Worm (Caenorhabditis elegans): ENCODE data around the gene C04E6.13.

The C04E6.13 gene

DNA sequence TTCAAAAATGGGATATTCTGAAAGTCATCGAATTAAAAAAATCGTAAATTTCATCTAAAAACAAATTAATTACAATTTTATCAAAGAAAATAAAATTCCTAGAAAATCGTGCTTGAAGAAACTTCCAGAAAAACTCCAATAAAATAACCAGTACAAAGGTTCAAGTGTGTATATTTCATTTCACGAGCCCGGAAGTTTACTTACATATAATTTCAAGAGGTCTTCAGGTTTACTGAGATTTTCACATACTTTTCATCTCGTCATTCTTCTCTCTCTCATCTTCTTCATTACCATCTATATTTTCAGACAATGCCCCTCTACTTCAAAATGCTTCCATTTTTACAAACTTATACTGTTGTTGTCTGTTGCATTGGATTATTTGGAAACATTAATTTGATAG is 9.7 kb downstream of the C04E6.13 start, which contains the start of gene srsx-18:
srsx-18 (plus strand) TSS at position 301 of the 400 bp plus-strand sequence.
- no peak for TF ChIP-seq mdt-29 (GFP tag; IDR thresholded peaks at IDR 0.05)
- no peak for TF ChIP-seq aha-1 (tag)
- no peak for TF ChIP-seq hif-1 (tag; optimal IDR thresholded peaks at IDR 0.05)
- TF ChIP-seq attf-4 (tag; optimal IDR thresholded peaks at IDR 0.05), result no peak
- no peak for TF ChIP-seq Y5F2A.4 (GFP tag; optimal IDR thresholded peaks at IDR 0.05)
- no peak for TF ChIP-seq pqm-1 (tag; optimal IDR thresholded peaks at IDR 0.05)
- no peak for TF ChIP-seq D1046.2 (GFP tag; IDR thresholded peaks at IDR 0.05)
- TF ChIP-seq mes-2 (tag; optimal IDR thresholded peaks at IDR 0.05; ENCODE audit: poor library complexity, severe bottlenecking), result no peak
- no peak for TF ChIP-seq Y105C5A.15 (GFP tag; IDR thresholded peaks at IDR 0.05)
- TF ChIP-seq unc-39 (tag; optimal IDR thresholded peaks at IDR 0.05), result no peak
- TF ChIP-seq nhr-41 (GFP tag; IDR thresholded peaks at IDR 0.05), result no peak
- TF ChIP-seq pha-4 (GFP tag; IDR thresholded peaks at IDR 0.05), result no peak
- TF ChIP-seq pha-4 (tag; optimal IDR thresholded peaks at IDR 0.05), result no peak
- TF ChIP-seq snpc-1.2 (GFP tag; IDR thresholded peaks at IDR 0.05), result no peak
- no peak for TF ChIP-seq dpl-1 (GFP tag; optimal IDR thresholded peaks at IDR 0.05)
- no peak for TF ChIP-seq nhr-48 (tag; optimal IDR thresholded peaks at IDR 0.05)
- TF ChIP-seq spr-1 (tag; optimal IDR thresholded peaks at IDR 0.05), result no peak

DNA sequence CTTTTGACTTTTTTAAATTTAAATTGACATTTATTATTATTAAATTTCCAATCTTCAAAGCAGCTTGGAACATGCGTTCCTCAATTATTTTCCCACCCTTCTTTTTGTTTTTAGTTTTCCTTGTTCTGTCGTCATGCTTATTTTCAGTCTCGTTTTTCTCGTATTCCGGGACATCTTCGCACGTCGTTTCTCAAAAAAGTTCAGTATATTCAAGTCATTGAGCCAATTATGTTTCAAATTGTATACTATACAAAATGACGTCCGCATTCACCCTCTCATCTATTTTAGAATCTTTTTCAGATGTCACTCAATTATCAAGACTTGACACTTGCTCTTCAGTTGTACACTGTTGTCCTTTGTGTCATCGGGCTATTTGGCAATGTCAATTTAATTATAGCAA is 14.8 kb downstream of the C04E6.13 start, which contains the start of gene srsx-17:
srsx-17 (plus strand) TSS at position 301 of the 400 bp plus-strand sequence.
- no peak for TF ChIP-seq F26F4.8 (GFP tag; conservative IDR thresholded peaks at IDR 0.05)
- no peak for TF ChIP-seq nhr-25 (tag; optimal IDR thresholded peaks at IDR 0.05; ENCODE audit: borderline replicate concordance, insufficient read depth)
- TF ChIP-seq spr-1 (tag; optimal IDR thresholded peaks at IDR 0.05), result no peak
- no peak for TF ChIP-seq R02D3.7 (tag; optimal IDR thresholded peaks at IDR 0.05)
- TF ChIP-seq nhr-48 (tag; optimal IDR thresholded peaks at IDR 0.05), result no peak
- no peak for TF ChIP-seq ztf-7 (tag; optimal IDR thresholded peaks at IDR 0.05)
- TF ChIP-seq daf-8 (GFP tag; IDR thresholded peaks at IDR 0.05), result no peak
- TF ChIP-seq lim-7 (GFP tag; IDR thresholded peaks at IDR 0.05), result no peak

DNA sequence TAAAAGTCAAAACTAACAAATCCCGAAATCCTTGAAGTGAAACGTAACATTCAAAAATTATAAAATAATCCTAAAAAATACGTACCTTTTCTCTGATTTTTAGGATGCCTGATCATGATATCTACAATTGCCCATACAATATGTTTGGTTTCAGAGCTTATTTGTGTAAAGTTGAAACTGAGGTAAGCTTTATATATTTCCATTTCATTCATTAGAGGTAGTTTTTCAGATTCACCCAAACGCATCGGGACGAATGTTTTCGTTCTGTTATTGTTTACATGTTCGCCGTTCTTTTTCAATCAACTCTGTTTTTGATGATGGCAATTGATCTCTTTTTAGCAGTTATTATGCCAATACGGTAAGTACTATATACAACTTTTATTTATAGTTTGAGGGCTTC is 15.5 kb downstream of the C04E6.13 start:
- peak; percentile 50 for TF ChIP-seq aha-1 (tag)
- no peak for TF ChIP-seq madf-9 (GFP tag; conservative IDR thresholded peaks at IDR 0.05)

DNA sequence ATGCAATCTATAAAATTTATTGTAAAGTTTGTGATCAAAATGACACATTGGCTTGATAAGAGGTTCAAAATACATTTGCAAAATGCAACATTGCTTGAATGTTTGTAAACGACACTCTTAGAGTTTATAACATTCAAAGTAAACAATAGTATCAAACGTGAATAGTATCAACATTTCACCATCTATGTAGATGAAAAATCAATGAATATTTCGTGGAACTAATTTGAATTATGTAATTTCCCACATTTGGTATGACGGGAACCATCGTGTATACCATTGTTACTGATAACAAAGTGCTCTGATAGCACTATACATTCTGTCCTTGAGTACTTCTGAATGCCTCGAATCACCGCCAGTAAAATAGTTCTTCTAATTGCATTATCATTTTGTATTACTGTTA is 18.1 kb downstream of the C04E6.13 start, which contains the start of gene galt-1:
galt-1 (plus strand) TSS at position 318 of the 400 bp plus-strand sequence.
- TF ChIP-seq nhr-28 (tag; optimal IDR thresholded peaks at IDR 0.05) (peak; percentile 50), mxl-3 (GFP tag; optimal IDR thresholded peaks at IDR 0.05) (no peak), dve-1 (tag; optimal IDR thresholded peaks at IDR 0.05; ENCODE audit: insufficient read depth) (peak; percentile 25), nhr-11 (tag; optimal IDR thresholded peaks at IDR 0.05) (no peak), pqm-1 (tag; optimal IDR thresholded peaks at IDR 0.05) (peak; percentile 52), mdl-1 (tag; optimal IDR thresholded peaks at IDR 0.05) (no peak), aly-2 (tag; optimal IDR thresholded peaks at IDR 0.05) (no peak), nhr-77 (tag; optimal IDR thresholded peaks at IDR 0.05) (peak; percentile 31), ceh-32 (tag; optimal IDR thresholded peaks at IDR 0.05; ENCODE audit: poor library complexity) (no peak), daf-16 (GFP tag; optimal IDR thresholded peaks at IDR 0.05) (no peak), daf-16 (tag; optimal IDR thresholded peaks at IDR 0.05) (peak; percentile 63)

DNA sequence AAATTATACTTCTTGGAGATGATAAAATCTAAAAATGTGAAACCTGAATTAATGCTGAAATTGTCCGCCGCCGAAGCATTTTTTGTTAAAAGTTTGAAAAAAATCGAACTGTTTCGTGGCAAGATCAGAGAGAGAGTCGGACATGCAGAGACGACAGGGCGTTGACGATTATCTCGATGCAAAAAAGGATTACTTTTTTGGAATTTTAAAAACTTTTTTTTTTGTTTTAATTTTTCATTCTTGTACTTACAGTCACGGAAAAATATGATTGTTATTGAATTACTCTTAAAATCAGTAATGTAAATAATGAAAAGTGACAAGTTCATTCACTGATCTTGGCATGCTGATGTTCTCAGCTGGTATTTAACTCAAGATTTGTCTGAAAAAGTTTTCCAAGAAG is 24.2 kb downstream of the C04E6.13 start, which contains the start of the genes M03F8.5 and M03F8.7:
M03F8.5 (minus strand) TSS at position 101 of the 400 bp plus-strand sequence.
M03F8.7 (plus strand) TSS at position 249 of the 400 bp plus-strand sequence.
- TF ChIP-seq dve-1 (tag; optimal IDR thresholded peaks at IDR 0.05; ENCODE audit: insufficient read depth) (no peak), zip-11 (GFP tag; IDR thresholded peaks at IDR 0.05) (no peak), tag-97 (GFP tag; IDR thresholded peaks at IDR 0.05) (no peak), pha-4 (GFP tag; IDR thresholded peaks at IDR 0.05) (no peak), pha-4 (tag; optimal IDR thresholded peaks at IDR 0.05) (no peak), lin-39 (tag; optimal IDR thresholded peaks at IDR 0.05) (no peak), spr-1 (tag; optimal IDR thresholded peaks at IDR 0.05) (no peak), T20F7.1 (GFP tag; optimal IDR thresholded peaks at IDR 0.05) (no peak), fos-1 (tag; optimal IDR thresholded peaks at IDR 0.05) (no peak), nhr-237 (tag; optimal IDR thresholded peaks at IDR 0.05) (no peak), ceh-44 (GFP tag; IDR thresholded peaks at IDR 0.05) (no peak), duxl-1 (tag; optimal IDR thresholded peaks at IDR 0.05; ENCODE audit: poor library complexity) (no peak), lsy-2 (tag; optimal IDR thresholded peaks at IDR 0.05) (no peak), lin-29 (GFP tag; IDR thresholded peaks at IDR 0.05) (no peak), Y75B8A.6 (GFP tag; IDR thresholded peaks at IDR 0.05) (no peak), nhr-41 (GFP tag; IDR thresholded peaks at IDR 0.05) (no peak), php-3 (GFP tag; IDR thresholded peaks at IDR 0.05) (no peak)

Data from whole organism, L4 larva.